Worm (Caenorhabditis elegans) whole organism, L3 larva: Measurements from ENCODE around the gene F31E9.3.

Experiments
- R02D3.7 ChIP-seq: fragments of 150-350 bp; optimal IDR thresholded peaks from 2 replicates; lab custom pipeline; 2014; ENCODE audit warnings: missing biosample characterization, missing genetic modification characterization
- ZK546.5 ChIP-seq: sonication (generic microtip); optimal IDR thresholded peaks from 2 replicates; lab custom pipeline; 2017; ENCODE audit warnings: missing biosample characterization, missing genetic modification characterization
- aly-2 ChIP-seq: fragments of 150-350 bp; optimal IDR thresholded peaks from 2 replicates; lab custom pipeline; 2014; ENCODE audit warnings: missing biosample characterization, missing genetic modification characterization
- ama-1 ChIP-seq: fragments of 150-350 bp; optimal IDR thresholded peaks from 2 replicates; lab custom pipeline; 2018
- ceh-28 ChIP-seq: fragments of 150-350 bp; optimal IDR thresholded peaks from 2 replicates; lab custom pipeline; 2014; ENCODE audit warnings: missing biosample characterization, missing genetic modification reagents, missing genetic modification characterization
- ceh-82 ChIP-seq: fragments of 150-350 bp; optimal IDR thresholded peaks from 2 replicates; lab custom pipeline; 2014; ENCODE audit warnings: missing biosample characterization, missing genetic modification characterization
- ceh-9 ChIP-seq: sonication (generic microtip); optimal IDR thresholded peaks from 2 replicates; lab custom pipeline; 2018; ENCODE audit warnings: missing biosample characterization, missing genetic modification characterization
- daf-12 ChIP-seq: fragments of 150-350 bp; optimal IDR thresholded peaks from 2 replicates; lab custom pipeline; 2014; ENCODE audit warnings: missing biosample characterization, missing genetic modification reagents, missing genetic modification characterization
- egl-27 ChIP-seq: sonication (generic microtip); optimal IDR thresholded peaks from 4 replicates; lab custom pipeline; 2017; ENCODE audit warnings: missing biosample characterization, missing genetic modification reagents, missing genetic modification characterization
- egl-5 ChIP-seq: fragments of 150-350 bp; optimal IDR thresholded peaks from 2 replicates; lab custom pipeline; 2017; ENCODE audit warnings: missing biosample characterization, missing genetic modification reagents, missing genetic modification characterization, inconsistent platforms
- elt-1 ChIP-seq: fragments of 150-350 bp; optimal IDR thresholded peaks from 2 replicates; lab custom pipeline; 2014; ENCODE audit warnings: missing biosample characterization, missing genetic modification characterization
- elt-2 ChIP-seq: sonication (generic microtip); optimal IDR thresholded peaks from 2 replicates; lab custom pipeline; 2016; ENCODE audit warnings: missing genetic modification reagents, mild to moderate bottlenecking, missing genetic modification characterization, missing compliant biosample characterization
- eor-1 ChIP-seq, 2 experiments: fragments of 150-350 bp; optimal IDR thresholded peaks; 2 replicates each; lab custom pipeline; 2014 to 2018; ENCODE audit warnings: missing biosample characterization in 2 of 2, missing genetic modification characterization in 2 of 2
- fkh-10 ChIP-seq: sonication (generic microtip); optimal IDR thresholded peaks from 2 replicates; lab custom pipeline; 2017; ENCODE audit warnings: missing biosample characterization, missing genetic modification reagents, missing genetic modification characterization
- fos-1 ChIP-seq: fragments of 150-350 bp; optimal IDR thresholded peaks from 2 replicates; lab custom pipeline; 2014; ENCODE audit warnings: missing biosample characterization, missing genetic modification characterization
- hmg-11 ChIP-seq: sonication (generic microtip); optimal IDR thresholded peaks from 2 replicates; lab custom pipeline; 2016; ENCODE audit warnings: missing genetic modification characterization, missing compliant biosample characterization
- jun-1 ChIP-seq: fragments of 150-350 bp; optimal IDR thresholded peaks from 2 replicates; lab custom pipeline; 2014; ENCODE audit warnings: missing biosample characterization, missing genetic modification reagents, missing genetic modification characterization
- lin-15B ChIP-seq: fragments of 150-350 bp; optimal IDR thresholded peaks from 2 replicates; lab custom pipeline; 2014; ENCODE audit warnings: missing biosample characterization, missing genetic modification characterization
- lin-39 ChIP-seq: fragments of 150-350 bp; optimal IDR thresholded peaks from 2 replicates; lab custom pipeline; 2018; ENCODE audit warnings: missing biosample characterization, missing genetic modification reagents, missing genetic modification characterization
- lsy-12 ChIP-seq: sonication (generic microtip); optimal IDR thresholded peaks from 2 replicates; lab custom pipeline; 2016; ENCODE audit warnings: mild to moderate bottlenecking, missing genetic modification characterization, missing compliant biosample characterization
- mdl-1 ChIP-seq: fragments of 150-350 bp; optimal IDR thresholded peaks from 2 replicates; lab custom pipeline; 2014; ENCODE audit warnings: missing biosample characterization, missing genetic modification characterization
- mml-1 ChIP-seq: fragments of 150-350 bp; sonication (generic microtip); optimal IDR thresholded peaks from 3 replicates; lab custom pipeline; 2014; ENCODE audit warnings: missing biosample characterization, missing genetic modification characterization
- nfya-1 ChIP-seq: sonication (generic microtip); optimal IDR thresholded peaks from 2 replicates; lab custom pipeline; 2017; ENCODE audit warnings: missing genetic modification characterization, mild to moderate bottlenecking, missing compliant biosample characterization, antibody characterized with exemption, moderate library complexity; ENCODE audit not compliant: insufficient read depth
- nhr-11 ChIP-seq: fragments of 150-350 bp; optimal IDR thresholded peaks from 2 replicates; lab custom pipeline; 2014; ENCODE audit warnings: missing biosample characterization, missing genetic modification characterization
- nhr-28 ChIP-seq: fragments of 150-350 bp; optimal IDR thresholded peaks from 2 replicates; lab custom pipeline; 2014; ENCODE audit warnings: missing biosample characterization, missing genetic modification characterization
- nhr-67 ChIP-seq: fragments of 150-350 bp; optimal IDR thresholded peaks from 2 replicates; lab custom pipeline; 2014; ENCODE audit warnings: missing biosample characterization, missing genetic modification characterization
- nhr-77 ChIP-seq: fragments of 150-350 bp; optimal IDR thresholded peaks from 2 replicates; lab custom pipeline; 2014; ENCODE audit warnings: missing biosample characterization, missing genetic modification characterization
- pha-4 ChIP-seq: fragments of 150-350 bp; optimal IDR thresholded peaks from 2 replicates; lab custom pipeline; 2014; ENCODE audit warnings: missing biosample characterization, missing genetic modification reagents, missing genetic modification characterization
- pqm-1 ChIP-seq: fragments of 150-350 bp; optimal IDR thresholded peaks from 2 replicates; lab custom pipeline; 2017; ENCODE audit warnings: missing biosample characterization, missing genetic modification characterization, inconsistent platforms
- skn-1 ChIP-seq: fragments of 150-350 bp; optimal IDR thresholded peaks from 2 replicates; lab custom pipeline; 2014; ENCODE audit warnings: missing biosample characterization, missing genetic modification characterization
- snpc-4 ChIP-seq: fragments of 150-350 bp; optimal IDR thresholded peaks from 2 replicates; lab custom pipeline; 2014; ENCODE audit warnings: missing biosample characterization, missing genetic modification characterization
- unc-39 ChIP-seq: sonication (generic microtip); optimal IDR thresholded peaks from 4 replicates; lab custom pipeline; 2017; ENCODE audit warnings: missing biosample characterization, missing genetic modification characterization
- unc-62 ChIP-seq: fragments of 150-350 bp; sonication (generic microtip); optimal IDR thresholded peaks from 4 replicates; lab custom pipeline; 2014; ENCODE audit warnings: missing biosample characterization, missing genetic modification reagents, missing genetic modification characterization
- ztf-11 ChIP-seq: fragments of 150-350 bp; optimal IDR thresholded peaks from 2 replicates; lab custom pipeline; 2014; ENCODE audit warnings: missing biosample characterization, missing genetic modification characterization
- ztf-4 ChIP-seq: fragments of 150-350 bp; optimal IDR thresholded peaks from 2 replicates; lab custom pipeline; 2014; ENCODE audit warnings: missing biosample characterization, missing genetic modification characterization

The F31E9.3 gene

DNA sequence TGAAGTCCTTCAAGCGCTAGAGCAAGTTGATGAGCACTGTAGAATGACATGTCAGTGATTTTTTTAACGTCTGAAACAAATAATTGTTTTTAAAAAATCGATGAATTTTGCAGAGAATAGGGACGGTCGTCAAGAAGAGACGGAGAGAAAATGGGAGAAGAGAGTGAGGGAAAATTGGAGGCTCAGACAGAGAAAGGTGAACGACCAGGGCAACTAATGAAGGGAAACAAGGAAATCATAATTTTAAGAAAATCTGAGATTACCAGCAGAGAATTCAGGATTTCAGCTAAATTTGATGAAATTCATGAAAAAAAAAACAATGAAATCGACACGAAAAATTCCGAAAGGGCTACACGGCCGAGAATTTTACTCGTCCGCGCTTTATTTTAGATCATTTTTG, 7.3 kb upstream of the F31E9.3 start, which contains the start of gene F31E9.6:
Gene F31E9.6, minus strand, starts transcription at position 91 of the 400 bp plus-strand sequence.
- TF ChIP-seq R02D3.7 (tag; lab: Kevin White, UChicago) (no peak), ZK546.5 (no peak), lin-39 (tag; lab: Kevin White, UChicago) (no peak), ztf-11 (tag; lab: Kevin White, UChicago) (no peak), mml-1 (tag; lab: Kevin White, UChicago) (no peak), snpc-4 (tag; lab: Kevin White, UChicago) (no peak), fkh-10 (GFP tag; lab: Kevin White, UChicago) (no peak), jun-1 (tag; lab: Kevin White, UChicago) (no peak), eor-1 (tag; optimal IDR thresholded peaks at IDR 0.05; lab: Kevin White, UChicago) (no peak), elt-1 (tag; lab: Kevin White, UChicago) (no peak), nhr-77 (tag; lab: Kevin White, UChicago) (no peak), ama-1 (lab: Kevin White, UChicago) (no peak), nhr-11 (tag; lab: Kevin White, UChicago) (no peak), pha-4 (tag; lab: Kevin White, UChicago) (no peak)

DNA sequence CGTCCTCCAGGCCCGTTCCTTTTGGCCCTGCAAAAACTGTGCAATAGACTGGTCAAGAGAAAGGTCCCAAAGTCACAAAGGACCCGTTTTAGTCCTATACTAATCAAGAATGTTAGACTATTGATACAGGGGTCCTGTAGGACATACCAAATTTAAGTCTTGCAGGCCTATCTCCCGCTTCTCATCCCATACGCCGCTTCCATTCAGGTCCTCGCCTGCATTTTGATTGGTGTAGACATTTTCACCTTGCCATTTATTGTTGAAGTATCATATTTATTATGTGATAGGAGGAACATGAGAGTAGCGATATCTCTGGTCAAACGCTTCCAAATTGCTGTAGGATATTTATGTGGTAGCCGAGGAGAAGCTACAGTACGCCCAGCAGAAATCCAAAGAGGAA, 5.1 kb upstream of the F31E9.3 start:
- TF ChIP-seq fkh-10 (GFP tag; lab: Kevin White, UChicago) (no peak), egl-5 (no peak), lsy-12 (tag; lab: Kevin White, UChicago) (no peak), elt-1 (tag; lab: Kevin White, UChicago) (no peak), fos-1 (tag; lab: Kevin White, UChicago) (no peak), nhr-28 (no peak), nhr-67 (no peak), egl-27 (tag; lab: Kevin White, UChicago) (no peak), pqm-1 (no peak)
- TF ChIP-seq, all 47 proteins: peak for 0

DNA sequence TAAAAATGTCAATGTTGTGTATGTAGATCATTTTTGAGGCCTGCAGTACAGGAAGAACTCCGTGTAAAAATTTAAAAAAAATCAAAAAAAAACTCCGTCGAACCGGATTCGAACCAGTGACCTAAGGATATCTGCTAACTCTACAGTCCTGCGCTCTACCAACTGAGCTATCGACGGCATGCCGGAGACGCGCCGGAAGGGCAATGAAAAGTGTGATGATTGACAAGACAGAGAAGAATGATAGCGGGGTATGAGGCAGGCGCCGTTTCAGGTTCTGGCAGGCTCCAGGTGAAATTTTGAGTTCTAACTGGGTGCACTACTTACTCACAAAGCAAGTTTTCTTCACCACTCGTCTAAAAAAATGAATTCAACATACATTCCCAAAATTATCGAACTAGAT, 4.6 kb upstream of the F31E9.3 start, which contains the start of gene srz-58:
Gene srz-58, plus strand, starts transcription at position 362 of the 400 bp plus-strand sequence.
- TF ChIP-seq ceh-82 (tag; lab: Kevin White, UChicago) (no peak), aly-2 (tag; lab: Kevin White, UChicago) (no peak), nhr-11 (tag; lab: Kevin White, UChicago) (no peak), jun-1 (tag; lab: Kevin White, UChicago) (no peak)

DNA sequence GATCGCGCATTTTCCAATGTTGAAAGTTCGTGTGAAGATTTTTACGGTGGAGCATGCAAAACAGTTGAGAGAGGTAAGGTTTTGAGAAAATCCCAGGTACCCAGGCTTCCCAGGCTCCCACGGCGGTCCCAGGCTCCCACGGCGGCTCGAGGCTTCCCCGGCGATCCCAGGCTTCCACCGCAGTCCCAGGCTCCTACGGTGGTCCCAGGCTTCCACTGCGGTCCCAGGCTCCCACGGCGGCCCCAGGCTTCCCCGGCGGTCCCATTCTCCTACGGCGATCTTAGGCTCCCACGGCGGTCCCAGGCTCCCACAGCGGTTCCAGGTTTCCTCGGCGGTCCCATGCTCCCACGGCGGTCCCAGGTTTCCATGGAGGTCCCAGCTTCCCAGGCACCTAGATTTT, 1.5 kb downstream of the F31E9.3 start:
- no peak for TF ChIP-seq fos-1 (tag; lab: Kevin White, UChicago)
- TF ChIP-seq R02D3.7 (tag; lab: Kevin White, UChicago) = no peak
- TF ChIP-seq nhr-77 (tag; lab: Kevin White, UChicago) = no peak
- no peak for TF ChIP-seq lsy-12 (tag; lab: Kevin White, UChicago)
- no peak for TF ChIP-seq snpc-4 (tag; lab: Kevin White, UChicago)
- TF ChIP-seq pha-4 (tag; lab: Kevin White, UChicago) = no peak
- no peak for TF ChIP-seq ceh-9 (tag; lab: Kevin White, UChicago)
- no peak for TF ChIP-seq fkh-10 (GFP tag; lab: Kevin White, UChicago)
- no peak for TF ChIP-seq ama-1 (lab: Kevin White, UChicago)
- TF ChIP-seq nhr-67 = no peak
- TF ChIP-seq ceh-28 = no peak

DNA sequence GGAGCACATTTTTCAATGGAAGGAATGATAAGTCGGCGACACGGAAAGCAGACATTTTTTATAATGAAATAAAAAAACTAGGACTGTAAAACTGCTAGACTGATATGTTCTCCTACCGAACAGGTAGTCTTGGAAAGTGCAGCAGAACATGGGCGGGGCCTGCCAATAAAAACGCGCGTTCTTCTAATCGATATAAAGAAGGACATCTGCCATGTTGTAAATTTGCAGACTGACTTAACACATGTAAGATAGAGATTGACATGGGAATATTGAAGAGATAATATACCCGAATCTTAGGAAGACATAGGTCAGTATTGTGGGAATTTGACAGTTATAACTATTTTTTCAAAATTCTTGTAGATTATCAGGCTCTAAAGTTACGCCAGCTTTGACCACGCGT, 5.5 kb downstream of the F31E9.3 start, which contains the start of gene sdz-16:
Gene sdz-16, minus strand, starts transcription at position 101 of the 400 bp plus-strand sequence.
- TF ChIP-seq skn-1 (no peak), nfya-1 (tag; lab: Kevin White, UChicago) (no peak), aly-2 (tag; lab: Kevin White, UChicago) (no peak), nhr-11 (tag; lab: Kevin White, UChicago) (no peak), daf-12 (tag; lab: Kevin White, UChicago) (no peak), elt-2 (tag; lab: Kevin White, UChicago) (no peak), hmg-11 (tag; lab: Kevin White, UChicago) (no peak)

DNA sequence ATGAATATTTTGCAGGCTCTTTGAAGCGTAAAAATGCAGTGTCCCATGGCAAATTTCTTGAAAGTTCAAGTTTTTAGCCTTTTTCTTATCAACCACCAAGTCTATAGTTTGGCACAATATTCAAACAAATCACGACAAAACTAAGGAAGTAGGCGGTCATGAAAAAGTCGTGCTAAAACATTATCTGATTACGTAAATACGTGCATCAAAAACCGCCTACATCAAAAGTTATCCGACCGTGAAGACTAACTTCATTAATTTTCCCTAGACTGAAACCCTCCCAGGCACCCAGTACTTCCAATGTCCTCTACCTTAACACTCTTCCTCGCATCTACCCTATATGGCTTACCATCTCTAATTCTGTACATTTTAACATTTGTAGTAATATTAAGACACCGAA, 6.1 kb downstream of the F31E9.3 start, which contains the start of gene srg-44:
Gene srg-44, plus strand, starts transcription at position 301 of the 400 bp plus-strand sequence.
- TF ChIP-seq R02D3.7 (tag; lab: Kevin White, UChicago) (no peak), egl-27 (tag; lab: Kevin White, UChicago) (no peak), mml-1 (tag; lab: Kevin White, UChicago) (no peak), ceh-9 (tag; lab: Kevin White, UChicago) (no peak), unc-62 (no peak), pha-4 (tag; lab: Kevin White, UChicago) (no peak), ceh-28 (no peak), elt-2 (tag; lab: Kevin White, UChicago) (no peak), mdl-1 (tag; lab: Kevin White, UChicago) (no peak), ztf-4 (tag; lab: Kevin White, UChicago) (no peak), unc-39 (tag; lab: Kevin White, UChicago) (no peak), eor-1 (tag; optimal IDR thresholded peaks at IDR 0.05; lab: Kevin White, UChicago) (no peak), ztf-11 (tag; lab: Kevin White, UChicago) (no peak), lin-15B (no peak), egl-5 (no peak), lsy-12 (tag; lab: Kevin White, UChicago) (no peak), aly-2 (tag; lab: Kevin White, UChicago) (no peak), elt-1 (tag; lab: Kevin White, UChicago) (no peak)
